Worm (Caenorhabditis elegans): ENCODE measurements around the gene C24A8.5.

The C24A8.5 gene

ce11 chrX:4328816-4329215, at the start of gene C24A8.5:
Gene C24A8.5 (minus strand): TSS chrX:4328916.
- no peak for TF ChIP-seq T23F11.4 (GFP tag; optimal IDR thresholded peaks at IDR 0.05)
- no peak for TF ChIP-seq npax-4 (tag; optimal IDR thresholded peaks at IDR 0.05)
- no peak for TF ChIP-seq elt-4 (tag; optimal IDR thresholded peaks at IDR 0.05)
- TF ChIP-seq hlh-8 (tag; optimal IDR thresholded peaks at IDR 0.05), result no peak
- no peak for TF ChIP-seq unc-55 (GFP tag; optimal IDR thresholded peaks at IDR 0.05)

- no peak for TF ChIP-seq ceh-31 (tag; optimal IDR thresholded peaks at IDR 0.05)
- no peak for TF ChIP-seq elt-2 (tag; optimal IDR thresholded peaks at IDR 0.05)
- no peak for TF ChIP-seq syd-9 (tag; optimal IDR thresholded peaks at IDR 0.05)
- no peak for TF ChIP-seq odd-2 (tag; optimal IDR thresholded peaks at IDR 0.05)
- TF ChIP-seq ceh-2 (tag; optimal IDR thresholded peaks at IDR 0.05), result no peak
- no peak for TF ChIP-seq npax-4 (tag; optimal IDR thresholded peaks at IDR 0.05)
- TF ChIP-seq zip-5 (tag; optimal IDR thresholded peaks at IDR 0.05), result no peak
- no peak for TF ChIP-seq T23F11.4 (GFP tag; optimal IDR thresholded peaks at IDR 0.05)
- no peak for TF ChIP-seq eyg-1 (tag; optimal IDR thresholded peaks at IDR 0.05)
- TF ChIP-seq pha-4 (tag; optimal IDR thresholded peaks at IDR 0.05), result no peak
- TF ChIP-seq madf-2 (tag; optimal IDR thresholded peaks at IDR 0.05), result no peak
- no peak for TF ChIP-seq nhr-11 (tag; optimal IDR thresholded peaks at IDR 0.05)
- TF ChIP-seq fax-1 (tag; optimal IDR thresholded peaks at IDR 0.05), result no peak
- no peak for TF ChIP-seq pros-1 (tag; optimal IDR thresholded peaks at IDR 0.05)
These were observed 49.0 kb upstream of the C24A8.5 start, which contains the start of gene R160.12 for ce11 chrX:4377689-4378088. Gene R160.12 (minus strand): TSS chrX:4377789.

- TF ChIP-seq ceh-31 (tag; optimal IDR thresholded peaks at IDR 0.05), result no peak
- TF ChIP-seq unc-55 (GFP tag; optimal IDR thresholded peaks at IDR 0.05), result no peak
- TF ChIP-seq odd-2 (tag; optimal IDR thresholded peaks at IDR 0.05), result no peak
- no peak for TF ChIP-seq pros-1 (tag; optimal IDR thresholded peaks at IDR 0.05)
- TF ChIP-seq elt-2 (tag; optimal IDR thresholded peaks at IDR 0.05), result no peak
- TF ChIP-seq tbx-7 (tag; optimal IDR thresholded peaks at IDR 0.05), result no peak
- no peak for TF ChIP-seq fkh-10 (GFP tag; optimal IDR thresholded peaks at IDR 0.05)
- no peak for TF ChIP-seq mec-3 (tag; optimal IDR thresholded peaks at IDR 0.05; ENCODE audit: borderline replicate concordance)
- no peak for TF ChIP-seq hlh-8 (tag; optimal IDR thresholded peaks at IDR 0.05)
- no peak for TF ChIP-seq elt-4 (tag; optimal IDR thresholded peaks at IDR 0.05)
- no peak for TF ChIP-seq ceh-22 (tag; optimal IDR thresholded peaks at IDR 0.05)
- no peak for TF ChIP-seq ceh-19 (GFP tag; optimal IDR thresholded peaks at IDR 0.05)
- TF ChIP-seq C08G9.2 (tag; optimal IDR thresholded peaks at IDR 0.05), result no peak
- TF ChIP-seq syd-9 (tag; optimal IDR thresholded peaks at IDR 0.05), result no peak
- no peak for TF ChIP-seq K09A11.1 (tag; optimal IDR thresholded peaks at IDR 0.05; ENCODE audit: insufficient read depth)
These were observed 48.1 kb upstream of the C24A8.5 start, which contains the start of gene R160.2 for ce11 chrX:4376801-4377200. Gene R160.2 (minus strand): TSS chrX:4376901.

- no peak for TF ChIP-seq odd-2 (tag; optimal IDR thresholded peaks at IDR 0.05)
- no peak for TF ChIP-seq ceh-6 (GFP tag; optimal IDR thresholded peaks at IDR 0.05)
- TF ChIP-seq ceh-19 (GFP tag; optimal IDR thresholded peaks at IDR 0.05), result no peak
- TF ChIP-seq ceh-45 (GFP tag; IDR thresholded peaks at IDR 0.05), result no peak
- TF ChIP-seq hlh-6 (tag; optimal IDR thresholded peaks at IDR 0.05), result no peak
These were observed 44.4 kb upstream of the C24A8.5 start, which contains the start of gene R160.6 for ce11 chrX:4373123-4373522. Gene R160.6 (minus strand): TSS chrX:4373223.

ce11 chrX:4371988-4372387, 43.3 kb upstream of the C24A8.5 start, which contains the start of gene R160.14:
Gene R160.14 (minus strand): TSS chrX:4372088.
- TF ChIP-seq ceh-34 (tag; optimal IDR thresholded peaks at IDR 0.05), result no peak
- TF ChIP-seq F13H6.1 (tag; optimal IDR thresholded peaks at IDR 0.05), result no peak
- TF ChIP-seq ceh-45 (GFP tag; IDR thresholded peaks at IDR 0.05), result no peak
- TF ChIP-seq nhr-11 (tag; optimal IDR thresholded peaks at IDR 0.05), result no peak
- no peak for TF ChIP-seq sox-2 (GFP tag; IDR thresholded peaks at IDR 0.05)
- TF ChIP-seq T23F11.4 (GFP tag; optimal IDR thresholded peaks at IDR 0.05), result no peak
- no peak for TF ChIP-seq ahr-1 (tag; optimal IDR thresholded peaks at IDR 0.05)
- TF ChIP-seq ceh-2 (tag; optimal IDR thresholded peaks at IDR 0.05), result no peak
- TF ChIP-seq gmeb-2 (tag; optimal IDR thresholded peaks at IDR 0.05), result no peak

Data from whole organism, late embryonic.